Worm (Caenorhabditis elegans) whole organism, mixed stage, embryonic: ENCODE measurements around the gene Y38E10A.17.

Experiments used
- M03D4.4 ChIP-seq: sonication (generic microtip); optimal IDR thresholded peaks from 2 replicates; lab custom pipeline; 2017; ENCODE audit warnings: mild to moderate bottlenecking, missing genetic modification characterization, missing compliant biosample characterization
- ces-1 ChIP-seq: fragments of 150-350 bp; optimal IDR thresholded peaks from 2 replicates; lab custom pipeline; 2014; ENCODE audit warnings: missing biosample characterization, missing genetic modification reagents, missing genetic modification characterization
- hlh-1 ChIP-seq: fragments of 150-350 bp; optimal IDR thresholded peaks from 2 replicates; lab custom pipeline; 2014; ENCODE audit warnings: missing biosample characterization, missing genetic modification reagents, missing genetic modification characterization
- lin-13 ChIP-seq: fragments of 150-350 bp; optimal IDR thresholded peaks from 2 replicates; lab custom pipeline; 2014; ENCODE audit warnings: missing biosample characterization, missing genetic modification characterization
- lin-32 ChIP-seq: fragments of 200-800 bp; sonication (Bioruptor generic); optimal IDR thresholded peaks from 2 replicates; lab custom pipeline; 2018; ENCODE audit warnings: mild to moderate bottlenecking, missing genetic modification characterization, missing compliant biosample characterization
- mls-2 ChIP-seq: sonication (generic microtip); optimal IDR thresholded peaks from 2 replicates; lab custom pipeline; 2016; ENCODE audit warnings: mild to moderate bottlenecking, missing genetic modification characterization, moderate library complexity, missing compliant biosample characterization
- nhr-12 ChIP-seq: fragments of 150-350 bp; optimal IDR thresholded peaks from 2 replicates; lab custom pipeline; 2014; ENCODE audit warnings: missing biosample characterization, missing genetic modification characterization
- nhr-76 ChIP-seq: sonication (generic microtip); optimal IDR thresholded peaks from 2 replicates; lab custom pipeline; 2017; ENCODE audit warnings: missing biosample characterization, missing genetic modification characterization
- snpc-4 ChIP-seq: fragments of 150-350 bp; optimal IDR thresholded peaks from 2 replicates; lab custom pipeline; 2014; ENCODE audit warnings: missing biosample characterization, missing genetic modification characterization
- unc-39 ChIP-seq: fragments of 150-350 bp; optimal IDR thresholded peaks from 2 replicates; lab custom pipeline; 2014; ENCODE audit warnings: missing biosample characterization, missing genetic modification characterization
- unc-62 ChIP-seq: fragments of 150-350 bp; optimal IDR thresholded peaks from 2 replicates; lab custom pipeline; 2014; ENCODE audit warnings: missing biosample characterization, missing genetic modification reagents, missing genetic modification characterization

- TF ChIP-seq snpc-4 (tag; lab: Kevin White, UChicago) (no peak), unc-62 (GFP tag; lab: Kevin White, UChicago) (no peak), mls-2 (no peak), lin-13 (tag; lab: Kevin White, UChicago) (no peak), lin-32 (no peak), M03D4.4 (tag; lab: Kevin White, UChicago) (no peak), nhr-76 (no peak), ces-1 (GFP tag; lab: Kevin White, UChicago) (peak; percentile 36), unc-39 (no peak), nhr-12 (no peak), hlh-1 (tag; lab: Kevin White, UChicago) (peak; percentile 66)
Observed at ce11 chrII:12659676-12660371, 25.2 kb upstream of the Y38E10A.17 start.
